Worm (Caenorhabditis elegans) whole organism, L4 larva: ENCODE data around the gene F47B8.8.

Experiments
- daf-12 ChIP-seq: fragments of 150-350 bp; optimal IDR thresholded peaks from 2 replicates; lab custom pipeline; 2014; ENCODE audit warnings: missing biosample characterization, missing genetic modification reagents, missing genetic modification characterization
- lim-7 ChIP-seq: fragments of 200-800 bp; sonication (Bioruptor generic); IDR thresholded peaks from 2 replicates; pipeline ENCODE4 v1.3.6; 2022; ENCODE audit warnings: missing genetic modification characterization, missing compliant biosample characterization
- nhr-25 ChIP-seq: sonication (generic microtip); optimal IDR thresholded peaks from 2 replicates; lab custom pipeline; 2017; ENCODE audit warnings: missing genetic modification characterization, mild to moderate bottlenecking, missing compliant biosample characterization, antibody characterized with exemption, moderate library complexity, borderline replicate concordance; ENCODE audit not compliant: insufficient read depth
- nhr-6 ChIP-seq: fragments of 150-350 bp; optimal IDR thresholded peaks from 2 replicates; lab custom pipeline; 2014; ENCODE audit warnings: missing biosample characterization, missing genetic modification characterization

DNA sequence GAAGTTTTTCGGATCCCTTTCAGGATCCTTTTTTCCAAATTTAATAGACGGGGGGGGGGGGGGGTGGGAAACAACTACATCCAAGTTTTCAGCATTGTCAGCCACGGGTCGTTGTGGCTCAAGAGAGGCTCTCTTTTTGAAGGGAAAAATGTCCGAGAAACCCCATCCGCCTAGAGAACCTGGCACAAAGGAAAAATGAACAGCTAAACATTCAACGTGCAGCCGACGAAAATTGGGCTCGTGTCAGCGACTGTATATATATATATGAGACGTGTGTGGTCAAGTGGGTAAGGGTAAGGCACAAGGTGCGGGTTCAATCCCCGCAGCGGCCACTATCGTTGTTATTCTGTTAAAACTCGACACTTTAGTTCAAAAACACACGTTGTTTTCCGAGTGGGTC lies 27.0 kb downstream of the F47B8.8 start, which contains the start of gene Y49A3A.4:
- no peak for TF ChIP-seq nhr-25 (tag; lab: Kevin White, UChicago)
- TF ChIP-seq nhr-6 (tag; lab: Kevin White, UChicago) = no peak
- no peak for TF ChIP-seq lim-7 (GFP tag; lab: Robert Waterston, UW)
- no peak for TF ChIP-seq daf-12 (tag; lab: Kevin White, UChicago)
